Fruit fly (Drosophila melanogaster) whole organism, embryonic: ENCODE results near the gene CG13127.

ENCODE experiments used
- Atf-2 ChIP-seq: fragments of 200-800 bp; sonication (Bioruptor generic); optimal IDR thresholded peaks from 2 replicates; lab custom pipeline; 2016; ENCODE audit warnings: missing biosample characterization, missing genetic modification characterization
- Atf3 ChIP-seq: fragments of 200-800 bp; sonication (Bioruptor generic); optimal IDR thresholded peaks from 3 replicates; lab custom pipeline; 2016; ENCODE audit warnings: missing biosample characterization, missing genetic modification characterization
- B-H2 ChIP-seq: fragments of 200-800 bp; sonication (Bioruptor generic); optimal IDR thresholded peaks from 2 replicates; lab custom pipeline; 2018; ENCODE audit warnings: missing biosample characterization, mild to moderate bottlenecking, missing genetic modification characterization
- Bdp1 ChIP-seq: fragments of 200-800 bp; sonication (Bioruptor generic); optimal IDR thresholded peaks from 3 replicates; lab custom pipeline; 2016; ENCODE audit warnings: missing biosample characterization, missing genetic modification characterization
- CG11696 ChIP-seq: fragments of 200-800 bp; sonication (Bioruptor generic); IDR thresholded peaks from 2 replicates; pipeline ENCODE4 v1.3.6; 2022; ENCODE audit warnings: missing biosample characterization, missing genetic modification characterization
- CG11723 ChIP-seq: fragments of 200-800 bp; sonication (Bioruptor generic); optimal IDR thresholded peaks from 2 replicates; lab custom pipeline; 2017; ENCODE audit warnings: missing biosample characterization, mild to moderate bottlenecking, missing genetic modification characterization
- CG14965 ChIP-seq: fragments of 200-800 bp; sonication (Bioruptor generic); optimal IDR thresholded peaks from 2 replicates; lab custom pipeline; 2016; ENCODE audit warnings: missing biosample characterization, missing genetic modification characterization, borderline replicate concordance
- CG15696 ChIP-seq: fragments of 200-800 bp; sonication (Bioruptor generic); optimal IDR thresholded peaks from 2 replicates; lab custom pipeline; 2019; ENCODE audit warnings: missing biosample characterization, mild to moderate bottlenecking, missing genetic modification characterization, moderate library complexity
- CG17612 ChIP-seq: fragments of 200-800 bp; sonication (Bioruptor generic); IDR thresholded peaks from 2 replicates; pipeline ENCODE4 v1.3.6; 2022; ENCODE audit warnings: missing biosample characterization, missing genetic modification characterization
- CG2116 ChIP-seq: fragments of 200-800 bp; sonication (Bioruptor generic); optimal IDR thresholded peaks from 3 replicates; lab custom pipeline; 2018; ENCODE audit warnings: missing biosample characterization, mild to moderate bottlenecking, missing genetic modification characterization
- CG2202 ChIP-seq: fragments of 200-800 bp; sonication (Bioruptor generic); optimal IDR thresholded peaks from 2 replicates; lab custom pipeline; 2018; ENCODE audit warnings: missing biosample characterization, mild to moderate bottlenecking, missing genetic modification characterization
- CG2875 ChIP-seq: fragments of 200-800 bp; sonication (Bioruptor generic); optimal IDR thresholded peaks from 2 replicates; lab custom pipeline; 2017; ENCODE audit warnings: missing biosample characterization, mild to moderate bottlenecking, missing genetic modification characterization, missing genetic modification reagents
- CG7357 ChIP-seq: fragments of 200-800 bp; sonication (Bioruptor generic); IDR thresholded peaks from 3 replicates; pipeline ENCODE4 v1.3.6; 2022; ENCODE audit warnings: missing biosample characterization, missing genetic modification characterization
- CG7556 ChIP-seq: fragments of 200-800 bp; sonication (Bioruptor generic); optimal IDR thresholded peaks from 2 replicates; lab custom pipeline; 2017; ENCODE audit warnings: missing biosample characterization, mild to moderate bottlenecking, missing genetic modification characterization
- CG8359 ChIP-seq: fragments of 200-800 bp; sonication (Bioruptor generic); optimal IDR thresholded peaks from 2 replicates; lab custom pipeline; 2017; ENCODE audit warnings: missing biosample characterization, mild to moderate bottlenecking, missing genetic modification characterization, borderline replicate concordance
- CG9817 ChIP-seq: fragments of 200-800 bp; sonication (Bioruptor generic); optimal IDR thresholded peaks from 2 replicates; lab custom pipeline; 2018; ENCODE audit warnings: missing biosample characterization, mild to moderate bottlenecking, missing genetic modification characterization, moderate library complexity
- CG9932 ChIP-seq: fragments of 200-800 bp; sonication (Bioruptor generic); IDR thresholded peaks from 2 replicates; pipeline ENCODE4 v1.3.6; 2022; ENCODE audit warnings: missing biosample characterization, missing genetic modification characterization
- CkIIα-i1 ChIP-seq: fragments of 200-800 bp; sonication (Bioruptor generic); IDR thresholded peaks from 2 replicates; pipeline ENCODE4 v1.3.6; 2022; ENCODE audit warnings: missing biosample characterization, missing genetic modification characterization
- ERR ChIP-seq: fragments of 200-800 bp; sonication (Bioruptor generic); optimal IDR thresholded peaks from 2 replicates; lab custom pipeline; 2016; ENCODE audit warnings: missing biosample characterization, missing genetic modification characterization
- HmgZ ChIP-seq: fragments of 200-800 bp; sonication (Bioruptor generic); optimal IDR thresholded peaks from 2 replicates; lab custom pipeline; 2018; ENCODE audit warnings: missing biosample characterization, mild to moderate bottlenecking, missing genetic modification characterization
- Hr3 ChIP-seq: fragments of 200-800 bp; sonication (Bioruptor generic); optimal IDR thresholded peaks from 3 replicates; lab custom pipeline; 2016; ENCODE audit warnings: missing biosample characterization, missing genetic modification characterization
- Lpt ChIP-seq: fragments of >200 bp; optimal IDR thresholded peaks from 2 replicates; lab custom pipeline; 2018; ENCODE audit warnings: missing biosample characterization, missing genetic modification characterization
- Mad ChIP-seq: fragments of 200-800 bp; sonication (Bioruptor generic); optimal IDR thresholded peaks from 2 replicates; lab custom pipeline; 2016; ENCODE audit warnings: missing biosample characterization, missing genetic modification characterization
- Med ChIP-seq: fragments of 200-800 bp; sonication (Bioruptor generic); peaks from one replicate; lab custom pipeline; 2016; ENCODE audit warnings: missing biosample characterization, missing genetic modification characterization, mild to moderate bottlenecking, inconsistent platforms, moderate library complexity
- Neu2 ChIP-seq: fragments of 200-800 bp; sonication (Bioruptor generic); optimal IDR thresholded peaks from 3 replicates; lab custom pipeline; 2016; ENCODE audit warnings: missing biosample characterization, missing genetic modification characterization, borderline replicate concordance
- Spps ChIP-seq: fragments of 200-800 bp; sonication (Bioruptor generic); optimal IDR thresholded peaks from 2 replicates; lab custom pipeline; 2018; ENCODE audit warnings: missing biosample characterization, mild to moderate bottlenecking, missing genetic modification characterization
- Sry-β ChIP-seq: fragments of 200-800 bp; sonication (Bioruptor generic); optimal IDR thresholded peaks from 2 replicates; lab custom pipeline; 2018; ENCODE audit warnings: missing biosample characterization, mild to moderate bottlenecking, missing genetic modification characterization, moderate library complexity
- Xbp1 ChIP-seq: fragments of 200-800 bp; sonication (Bioruptor generic); optimal IDR thresholded peaks from 3 replicates; lab custom pipeline; 2016; ENCODE audit warnings: missing biosample characterization, mild to moderate bottlenecking, missing genetic modification characterization
- ap ChIP-seq: fragments of 200-800 bp; sonication (Bioruptor generic); IDR thresholded peaks from 2 replicates; pipeline ENCODE4 v1.3.6; 2022; ENCODE audit warnings: missing biosample characterization, missing genetic modification characterization
- ara ChIP-seq: fragments of 200-800 bp; sonication (Bioruptor generic); IDR thresholded peaks from 2 replicates; pipeline ENCODE4 v1.3.6; 2022; ENCODE audit warnings: missing biosample characterization, missing genetic modification characterization
- bigmax ChIP-seq: fragments of 200-800 bp; sonication (Bioruptor generic); optimal IDR thresholded peaks from 2 replicates; lab custom pipeline; 2018; ENCODE audit warnings: missing biosample characterization, mild to moderate bottlenecking, missing genetic modification characterization
- cad ChIP-seq: fragments of >200 bp; optimal IDR thresholded peaks from 2 replicates; lab custom pipeline; 2017; ENCODE audit warnings: missing biosample characterization, missing genetic modification characterization
- dmrt11E ChIP-seq: fragments of 200-800 bp; sonication (Bioruptor generic); optimal IDR thresholded peaks from 3 replicates; lab custom pipeline; 2018; ENCODE audit warnings: missing biosample characterization, mild to moderate bottlenecking, missing genetic modification characterization, moderate library complexity
- gcm2 ChIP-seq: fragments of 200-800 bp; sonication (Bioruptor generic); optimal IDR thresholded peaks from 2 replicates; lab custom pipeline; 2016; ENCODE audit warnings: missing biosample characterization, missing genetic modification characterization
- her ChIP-seq: fragments of 200-800 bp; sonication (Bioruptor generic); optimal IDR thresholded peaks from 2 replicates; lab custom pipeline; 2016; ENCODE audit warnings: missing biosample characterization, missing genetic modification characterization
- jigr1 ChIP-seq: fragments of 200-800 bp; sonication (Bioruptor generic); IDR thresholded peaks from 3 replicates; pipeline ENCODE4 v1.3.6; 2022; ENCODE audit warnings: missing biosample characterization, missing genetic modification characterization
- knrl ChIP-seq: fragments of 200-800 bp; sonication (Bioruptor generic); IDR thresholded peaks from 3 replicates; pipeline ENCODE4 v1.3.6; 2022; ENCODE audit warnings: missing biosample characterization, missing genetic modification characterization; ENCODE audit not compliant: partially characterized antibody
- lola ChIP-seq, 3 experiments: fragments of >200 bp in 2 of 3; fragments of 200-800 bp in 1 of 3; sonication (Bioruptor generic) in 1 of 3; optimal IDR thresholded peaks; 2 replicates each; lab custom pipeline; 2017 to 2019; ENCODE audit warnings: missing biosample characterization in 3 of 3, missing genetic modification characterization in 3 of 3, mild to moderate bottlenecking in 1 of 3, moderate library complexity in 1 of 3
- mld ChIP-seq: fragments of 200-800 bp; sonication (Bioruptor generic); IDR thresholded peaks from 3 replicates; pipeline ENCODE4 v1.3.6; 2022; ENCODE audit warnings: missing biosample characterization, missing genetic modification characterization; ENCODE audit not compliant: partially characterized antibody
- nau ChIP-seq: fragments of 200-800 bp; sonication (Bioruptor generic); optimal IDR thresholded peaks from 3 replicates; lab custom pipeline; 2017; ENCODE audit warnings: missing biosample characterization, mild to moderate bottlenecking, missing genetic modification characterization, missing genetic modification reagents
- otp ChIP-seq: fragments of 200-800 bp; sonication (Bioruptor generic); IDR thresholded peaks from 3 replicates; pipeline ENCODE4, ENCODE4 v1.3.6; 2022; ENCODE audit warnings: missing biosample characterization, missing genetic modification characterization
- p53 ChIP-seq: fragments of 200-800 bp; sonication (Bioruptor generic); optimal IDR thresholded peaks from 2 replicates; lab custom pipeline; 2016; ENCODE audit warnings: missing biosample characterization, missing genetic modification characterization
- peb ChIP-seq: fragments of 200-800 bp; sonication (Bioruptor generic); IDR thresholded peaks from 2 replicates; pipeline ENCODE4 v1.3.6; 2022; ENCODE audit warnings: missing biosample characterization, missing genetic modification characterization
- prd ChIP-seq, 3 experiments: fragments of >200 bp in 2 of 3; fragments of 200-800 bp in 1 of 3; sonication (Bioruptor generic) in 1 of 3; optimal IDR thresholded peaks in 2 of 3; IDR thresholded peaks in 1 of 3; 2 replicates in 2 of 3; 3 replicates in 1 of 3; pipeline versions ENCODE4 v1.3.6 to Lab custom; 2017 to 2022; ENCODE audit warnings: missing biosample characterization in 1 of 3, missing genetic modification characterization in 1 of 3
- pzg ChIP-seq: fragments of 200-800 bp; sonication (Bioruptor generic); optimal IDR thresholded peaks from 3 replicates; lab custom pipeline; 2018; ENCODE audit warnings: missing biosample characterization, mild to moderate bottlenecking, missing genetic modification characterization, moderate library complexity
- sens ChIP-seq: fragments of 200-800 bp; sonication (Bioruptor generic); peaks from one replicate; lab custom pipeline; 2016; ENCODE audit warnings: missing biosample characterization, missing genetic modification characterization
- shn ChIP-seq: fragments of 200-800 bp; sonication (Bioruptor generic); optimal IDR thresholded peaks from 3 replicates; lab custom pipeline; 2016; ENCODE audit warnings: missing biosample characterization, missing genetic modification characterization
- tio ChIP-seq: fragments of 200-800 bp; sonication (Bioruptor generic); optimal IDR thresholded peaks from 2 replicates; lab custom pipeline; 2017; ENCODE audit warnings: missing biosample characterization, missing genetic modification characterization, inconsistent platforms

CG13127 gene

DNA sequence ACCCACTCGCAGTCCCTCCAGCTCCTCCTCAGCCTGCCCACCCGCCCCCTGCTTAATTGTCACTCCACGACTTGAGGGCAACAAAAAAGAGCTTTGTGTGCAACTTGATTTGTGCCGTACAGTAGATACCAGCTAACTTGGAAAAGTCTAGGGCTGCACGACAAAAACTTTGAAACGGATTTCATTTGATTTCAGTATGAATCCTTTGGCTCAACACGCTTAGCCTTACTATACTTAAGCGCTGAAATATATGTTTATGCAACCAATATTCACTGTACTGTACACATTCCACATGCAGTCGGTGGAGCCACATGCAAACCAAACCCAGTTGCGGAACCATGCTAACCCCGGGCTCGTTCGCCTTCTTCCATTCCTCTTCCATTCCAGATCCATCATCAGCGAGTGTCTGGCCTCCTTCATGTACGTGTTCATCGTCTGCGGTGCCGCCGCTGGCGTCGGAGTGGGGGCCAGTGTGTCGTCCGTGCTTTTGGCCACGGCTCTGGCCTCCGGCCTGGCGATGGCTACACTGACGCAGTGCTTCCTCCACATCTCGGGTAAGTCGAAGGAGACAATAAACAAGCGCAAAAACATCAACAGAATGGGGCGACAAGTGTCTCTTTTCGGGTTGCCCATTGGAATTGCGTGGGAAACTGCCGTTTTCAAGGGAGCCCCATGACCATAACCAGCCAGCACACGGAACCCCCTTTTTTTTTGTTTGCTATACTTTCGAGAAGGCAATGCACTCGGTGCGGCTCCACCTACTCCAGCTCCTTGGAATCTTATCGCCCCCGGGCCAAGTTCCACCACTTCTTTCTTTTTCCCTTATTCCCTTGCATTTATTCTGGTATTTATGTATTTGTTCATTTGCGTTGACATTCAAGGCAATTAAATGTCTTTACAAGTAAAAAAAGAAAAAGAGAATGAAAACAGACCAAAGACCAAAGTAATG, 39.8 kb upstream of the CG13127 start (continued):
- peak; percentile 94 for TF ChIP-seq sens (GFP tag; lab: Kevin White, UChicago)
- TF ChIP-seq CG7357 (GFP tag; lab: Robert Waterston, UW) = peak; percentile 16; the same call in 1 of the 3 replicates
- TF ChIP-seq jigr1 (GFP tag; lab: Robert Waterston, UW) = peak; percentile 65; the same call in 2 of the 3 replicates
- peak; percentile 10 for TF ChIP-seq CG2875 (GFP tag; lab: Kevin White, UChicago)
- TF ChIP-seq dmrt11E = peak; percentile 32
- TF ChIP-seq otp (GFP tag; lab: Robert Waterston, UW) = peak; percentile 70; the same call in 2 of the 3 replicates
- TF ChIP-seq CG7556 (GFP tag; lab: Kevin White, UChicago) = peak; percentile 34
- peak; percentile 34 for TF ChIP-seq CG2202 (tag; lab: Kevin White, UChicago)
- TF ChIP-seq lola (GFP tag; optimal IDR thresholded peaks at IDR 0.05; lab: Kevin White, UChicago) = no peak
- TF ChIP-seq Sry-β (GFP tag; lab: Kevin White, UChicago) = no peak
- peak; percentile 92 for TF ChIP-seq Med (GFP tag; lab: Kevin White, UChicago)
- TF ChIP-seq CG15696 = no peak
- TF ChIP-seq CG9932 (GFP tag; lab: Robert Waterston, UW) = no peak
- peak; percentile 60 for TF ChIP-seq peb
- no peak for TF ChIP-seq Bdp1 (GFP tag; lab: Kevin White, UChicago)
- no peak for TF ChIP-seq Mad (GFP tag; lab: Kevin White, UChicago)
- no peak for TF ChIP-seq HmgZ (tag; lab: Kevin White, UChicago)
- no peak for TF ChIP-seq Neu2
- no peak for TF ChIP-seq ERR (GFP tag; lab: Kevin White, UChicago)
- TF ChIP-seq knrl (GFP tag; lab: Robert Waterston, UW) = no peak
- TF ChIP-seq CG11723 (GFP tag; lab: Kevin White, UChicago) = no peak
- no peak for TF ChIP-seq CG9817 (tag; lab: Kevin White, UChicago)
- peak; percentile 40 for TF ChIP-seq CG8359 (GFP tag; lab: Kevin White, UChicago)
- TF ChIP-seq cad (GFP tag; lab: Kevin White, UChicago) = no peak
- TF ChIP-seq Atf-2 (GFP tag; lab: Kevin White, UChicago) = no peak
- TF ChIP-seq nau = no peak
- no peak for TF ChIP-seq bigmax (GFP tag; lab: Kevin White, UChicago)
- TF ChIP-seq gcm2 (GFP tag; lab: Kevin White, UChicago) = no peak
- TF ChIP-seq CG14965 = no peak
- no peak for TF ChIP-seq mld (GFP tag; lab: Robert Waterston, UW)
- no peak for TF ChIP-seq her
- peak; percentile 33; the same call in 1 of the 2 replicates for TF ChIP-seq ap (GFP tag; lab: Robert Waterston, UW)
- peak; percentile 54 for TF ChIP-seq Xbp1 (GFP tag; lab: Kevin White, UChicago)
- peak; percentile 50 for TF ChIP-seq Spps (tag; lab: Kevin White, UChicago)
- TF ChIP-seq shn = peak; percentile 6
- TF ChIP-seq B-H2 (GFP tag; lab: Kevin White, UChicago) = no peak
- no peak for TF ChIP-seq Lpt
- no peak for TF ChIP-seq p53 (GFP tag; lab: Kevin White, UChicago)
- TF ChIP-seq Hr3 (GFP tag; lab: Kevin White, UChicago) = peak; percentile 3
- no peak for TF ChIP-seq CG2116 (GFP tag; lab: Kevin White, UChicago)
- TF ChIP-seq CkIIα-i1 (GFP tag; lab: Robert Waterston, UW) = no peak
- TF ChIP-seq ara = peak; percentile 74
- TF ChIP-seq CG17612 = 0 out of 2 replicates have a peak, but pooled peaks have one; percentile 23
- TF ChIP-seq prd (optimal IDR thresholded peaks at IDR 0.05; lab: Kevin White, UChicago) = no peak
- peak; percentile 72; the same call in 2 of the 3 replicates for TF ChIP-seq prd (GFP tag; IDR thresholded peaks at IDR 0.05; lab: Robert Waterston, UW)
- TF ChIP-seq CG11696 (GFP tag; lab: Robert Waterston, UW) = no peak
- TF ChIP-seq Atf3 (GFP tag; lab: Kevin White, UChicago) = no peak
- no peak for TF ChIP-seq tio (GFP tag; lab: Kevin White, UChicago)
- TF ChIP-seq pzg (GFP tag; lab: Kevin White, UChicago) = no peak
